Fruit fly (Drosophila melanogaster) whole organism, embryonic: ENCODE data around the gene CG6225.

Experiments used
- ATbp ChIP-seq: fragments of 200-800 bp; sonication (Bioruptor generic); optimal IDR thresholded peaks from 2 replicates; lab custom pipeline; 2017; ENCODE audit warnings: missing biosample characterization, mild to moderate bottlenecking, missing genetic modification characterization, missing genetic modification reagents
- C15 ChIP-seq: fragments of 200-800 bp; sonication (Bioruptor generic); IDR thresholded peaks from 3 replicates; pipeline ENCODE4 v1.3.6; 2022; ENCODE audit warnings: missing biosample characterization, missing genetic modification characterization
- CG10267 ChIP-seq: fragments of 200-800 bp; sonication (Bioruptor generic); optimal IDR thresholded peaks from 2 replicates; lab custom pipeline; 2018; ENCODE audit warnings: missing biosample characterization, mild to moderate bottlenecking, missing genetic modification characterization, moderate library complexity
- CG10565 ChIP-seq: fragments of 200-800 bp; sonication (Bioruptor generic); optimal IDR thresholded peaks from 3 replicates; lab custom pipeline; 2016; ENCODE audit warnings: missing biosample characterization, mild to moderate bottlenecking, missing genetic modification characterization
- CG14014 ChIP-seq: fragments of 200-800 bp; sonication (Bioruptor generic); IDR thresholded peaks from 2 replicates; pipeline ENCODE4 v1.3.6; 2022; ENCODE audit warnings: missing biosample characterization, missing genetic modification characterization
- CG14860 ChIP-seq: fragments of 200-800 bp; sonication (Bioruptor generic); IDR thresholded peaks from 3 replicates; pipeline ENCODE4 v1.3.6; 2022; ENCODE audit warnings: missing biosample characterization, missing genetic modification characterization; ENCODE audit not compliant: partially characterized antibody
- CG1529 ChIP-seq: fragments of 200-800 bp; sonication (Bioruptor generic); optimal IDR thresholded peaks from 3 replicates; lab custom pipeline; 2018; ENCODE audit warnings: missing biosample characterization, missing genetic modification characterization
- CG1603 ChIP-seq: fragments of 200-800 bp; sonication (Bioruptor generic); optimal IDR thresholded peaks from 2 replicates; lab custom pipeline; 2019; ENCODE audit warnings: missing biosample characterization, mild to moderate bottlenecking, missing genetic modification characterization, moderate library complexity
- CG17328 ChIP-seq: fragments of 200-800 bp; sonication (Bioruptor generic); IDR thresholded peaks from 2 replicates; pipeline ENCODE4 v1.3.6; 2022; ENCODE audit warnings: missing biosample characterization, missing genetic modification characterization
- CG17829 ChIP-seq: fragments of 200-800 bp; optimal IDR thresholded peaks from 2 replicates; lab custom pipeline; 2019; ENCODE audit warnings: missing biosample characterization, mild to moderate bottlenecking, missing genetic modification characterization, moderate library complexity
- CG1792 ChIP-seq: fragments of 200-800 bp; sonication (Bioruptor generic); optimal IDR thresholded peaks from 2 replicates; lab custom pipeline; 2016; ENCODE audit warnings: missing biosample characterization, missing genetic modification characterization
- CG2120 ChIP-seq: fragments of 200-800 bp; sonication (Bioruptor generic); optimal IDR thresholded peaks from 3 replicates; lab custom pipeline; 2016; ENCODE audit warnings: missing biosample characterization, missing genetic modification characterization
- CG3847 ChIP-seq: fragments of 200-800 bp; sonication (Bioruptor generic); IDR thresholded peaks from 2 replicates; pipeline ENCODE4 v1.3.6; 2022; ENCODE audit warnings: missing biosample characterization, missing genetic modification characterization
- CG6254 ChIP-seq: fragments of 200-800 bp; sonication (Bioruptor generic); optimal IDR thresholded peaks from 3 replicates; lab custom pipeline; 2017; ENCODE audit warnings: mild to moderate bottlenecking, missing biosample characterization, missing genetic modification reagents, missing genetic modification characterization
- CG6654 ChIP-seq: fragments of 200-800 bp; sonication (Bioruptor generic); optimal IDR thresholded peaks from 2 replicates; lab custom pipeline; 2017; ENCODE audit warnings: missing biosample characterization, mild to moderate bottlenecking, missing genetic modification characterization
- CG7928 ChIP-seq: fragments of 200-800 bp; sonication (Bioruptor generic); optimal IDR thresholded peaks from 2 replicates; lab custom pipeline; 2017; ENCODE audit warnings: missing biosample characterization, mild to moderate bottlenecking, missing genetic modification characterization
- CG9797 ChIP-seq: fragments of 200-800 bp; sonication (Bioruptor generic); optimal IDR thresholded peaks from 3 replicates; lab custom pipeline; 2018; ENCODE audit warnings: missing biosample characterization, mild to moderate bottlenecking, missing genetic modification characterization
- Dek ChIP-seq: fragments of 200-800 bp; sonication (Bioruptor generic); optimal IDR thresholded peaks from 3 replicates; lab custom pipeline; 2019; ENCODE audit warnings: missing biosample characterization, mild to moderate bottlenecking, missing genetic modification characterization, moderate library complexity
- Dp ChIP-seq: fragments of 200-800 bp; sonication (Bioruptor generic); optimal IDR thresholded peaks from 2 replicates; lab custom pipeline; 2018; ENCODE audit warnings: missing biosample characterization, mild to moderate bottlenecking, missing genetic modification characterization, moderate library complexity
- Dref ChIP-seq: fragments of 200-800 bp; sonication (Bioruptor generic); IDR thresholded peaks from 2 replicates; pipeline ENCODE4 v1.3.6; 2022; ENCODE audit warnings: missing biosample characterization, missing genetic modification characterization
- H2.0 ChIP-seq: fragments of 200-800 bp; sonication (Bioruptor generic); IDR thresholded peaks from 2 replicates; pipeline ENCODE4 v1.3.6; 2022; ENCODE audit warnings: missing biosample characterization, missing genetic modification characterization
- HmgZ ChIP-seq: fragments of 200-800 bp; sonication (Bioruptor generic); optimal IDR thresholded peaks from 2 replicates; lab custom pipeline; 2018; ENCODE audit warnings: missing biosample characterization, mild to moderate bottlenecking, missing genetic modification characterization
- Hmr ChIP-seq: fragments of 200-800 bp; sonication (Bioruptor generic); optimal IDR thresholded peaks from 3 replicates; lab custom pipeline; 2017; ENCODE audit warnings: mild to moderate bottlenecking, missing biosample characterization, missing genetic modification reagents, missing genetic modification characterization
- Hr51 ChIP-seq, 2 experiments: fragments of 200-800 bp; sonication (Bioruptor generic); optimal IDR thresholded peaks; 2 replicates in 1 of 2; 3 replicates in 1 of 2; lab custom pipeline; 2016 to 2018; ENCODE audit warnings: missing biosample characterization in 2 of 2, missing genetic modification characterization in 2 of 2, mild to moderate bottlenecking in 1 of 2, moderate library complexity in 1 of 2
- Kr ChIP-seq: fragments of 200-800 bp; sonication (Bioruptor generic); optimal IDR thresholded peaks from 2 replicates; lab custom pipeline; 2017; ENCODE audit warnings: missing biosample characterization, mild to moderate bottlenecking, missing genetic modification characterization
- NC2β ChIP-seq: fragments of 200-800 bp; sonication (Bioruptor generic); optimal IDR thresholded peaks from 2 replicates; lab custom pipeline; 2016; ENCODE audit warnings: missing biosample characterization, missing genetic modification characterization
- NfI ChIP-seq: fragments of 200-800 bp; sonication (Bioruptor generic); optimal IDR thresholded peaks from 3 replicates; lab custom pipeline; 2018; ENCODE audit warnings: missing biosample characterization, mild to moderate bottlenecking, missing genetic modification characterization, moderate library complexity
- Optix ChIP-seq: fragments of 200-800 bp; sonication (Bioruptor generic); IDR thresholded peaks from 3 replicates; pipeline ENCODE4 v1.3.6; 2022; ENCODE audit warnings: missing biosample characterization, missing genetic modification characterization
- Sox102F ChIP-seq: fragments of 200-800 bp; sonication (Bioruptor generic); optimal IDR thresholded peaks from 2 replicates; lab custom pipeline; 2018; ENCODE audit warnings: missing biosample characterization, mild to moderate bottlenecking, missing genetic modification characterization, moderate library complexity
- Spps ChIP-seq: fragments of 200-800 bp; sonication (Bioruptor generic); optimal IDR thresholded peaks from 2 replicates; lab custom pipeline; 2018; ENCODE audit warnings: missing biosample characterization, mild to moderate bottlenecking, missing genetic modification characterization
- Sry-β ChIP-seq: fragments of 200-800 bp; sonication (Bioruptor generic); optimal IDR thresholded peaks from 2 replicates; lab custom pipeline; 2018; ENCODE audit warnings: missing biosample characterization, mild to moderate bottlenecking, missing genetic modification characterization, moderate library complexity
- br ChIP-seq: fragments of >200 bp; optimal IDR thresholded peaks from 2 replicates; lab custom pipeline; 2017
- chm ChIP-seq: fragments of 200-800 bp; sonication (Bioruptor generic); IDR thresholded peaks from 2 replicates; pipeline ENCODE4 v1.3.6; 2022; ENCODE audit warnings: missing biosample characterization, missing genetic modification characterization
- ci ChIP-seq: fragments of 200-800 bp; sonication (Bioruptor generic); IDR thresholded peaks from 3 replicates; pipeline ENCODE4 v1.3.6; 2022; ENCODE audit warnings: missing biosample characterization, missing genetic modification characterization
- corto ChIP-seq: fragments of 200-800 bp; sonication (Bioruptor generic); optimal IDR thresholded peaks from 2 replicates; lab custom pipeline; 2016; ENCODE audit warnings: missing biosample characterization, mild to moderate bottlenecking, missing genetic modification characterization, moderate library complexity
- fd102C ChIP-seq: fragments of 200-800 bp; sonication (Bioruptor generic); optimal IDR thresholded peaks from 2 replicates; lab custom pipeline; 2018; ENCODE audit warnings: missing biosample characterization, mild to moderate bottlenecking, missing genetic modification characterization, moderate library complexity
- jigr1 ChIP-seq: fragments of 200-800 bp; sonication (Bioruptor generic); IDR thresholded peaks from 3 replicates; pipeline ENCODE4 v1.3.6; 2022; ENCODE audit warnings: missing biosample characterization, missing genetic modification characterization
- jing ChIP-seq: fragments of 200-800 bp; sonication (Bioruptor generic); optimal IDR thresholded peaks from 2 replicates; lab custom pipeline; 2018; ENCODE audit warnings: missing biosample characterization, mild to moderate bottlenecking, missing genetic modification characterization
- jumu ChIP-seq: fragments of 200-800 bp; sonication (Bioruptor generic); optimal IDR thresholded peaks from 3 replicates; lab custom pipeline; 2016; ENCODE audit warnings: missing biosample characterization, missing genetic modification characterization
- klu ChIP-seq: fragments of 200-800 bp; sonication (Bioruptor generic); IDR thresholded peaks from 2 replicates; pipeline ENCODE4 v1.3.6; 2022; ENCODE audit warnings: missing biosample characterization, missing genetic modification characterization
- maf-S ChIP-seq: fragments of 200-800 bp; sonication (Bioruptor generic); optimal IDR thresholded peaks from 2 replicates; lab custom pipeline; 2016; ENCODE audit warnings: missing biosample characterization, missing genetic modification characterization
- mirr ChIP-seq: fragments of 200-800 bp; sonication (Bioruptor generic); optimal IDR thresholded peaks from 3 replicates; lab custom pipeline; 2018; ENCODE audit warnings: missing biosample characterization, mild to moderate bottlenecking, missing genetic modification characterization
- p53 ChIP-seq: fragments of 200-800 bp; sonication (Bioruptor generic); optimal IDR thresholded peaks from 2 replicates; lab custom pipeline; 2016; ENCODE audit warnings: missing biosample characterization, missing genetic modification characterization
- pita ChIP-seq: fragments of 200-800 bp; sonication (Bioruptor generic); optimal IDR thresholded peaks from 2 replicates; lab custom pipeline; 2017; ENCODE audit warnings: missing biosample characterization, mild to moderate bottlenecking, missing genetic modification characterization
- prd ChIP-seq, 3 experiments: fragments of >200 bp in 2 of 3; fragments of 200-800 bp in 1 of 3; sonication (Bioruptor generic) in 1 of 3; optimal IDR thresholded peaks in 2 of 3; IDR thresholded peaks in 1 of 3; 2 replicates in 2 of 3; 3 replicates in 1 of 3; pipeline versions ENCODE4 v1.3.6 to Lab custom; 2017 to 2022; ENCODE audit warnings: missing biosample characterization in 1 of 3, missing genetic modification characterization in 1 of 3
- rib ChIP-seq: fragments of 200-800 bp; sonication (Bioruptor generic); IDR thresholded peaks from 2 replicates; pipeline ENCODE4 v1.3.6; 2022; ENCODE audit warnings: missing biosample characterization, missing genetic modification characterization
- salm ChIP-seq: fragments of 200-800 bp; sonication (Bioruptor generic); optimal IDR thresholded peaks from 2 replicates; lab custom pipeline; 2018; ENCODE audit warnings: missing biosample characterization, mild to moderate bottlenecking, missing genetic modification characterization
- so ChIP-seq: fragments of 200-800 bp; sonication (Bioruptor generic); IDR thresholded peaks from 3 replicates; pipeline ENCODE4 v1.3.6; 2022; ENCODE audit warnings: missing biosample characterization, missing genetic modification characterization
- stwl ChIP-seq: fragments of 200-800 bp; sonication (Bioruptor generic); optimal IDR thresholded peaks from 3 replicates; lab custom pipeline; 2018; ENCODE audit warnings: missing biosample characterization, mild to moderate bottlenecking, missing genetic modification characterization, moderate library complexity

Gene CG6225

DNA sequence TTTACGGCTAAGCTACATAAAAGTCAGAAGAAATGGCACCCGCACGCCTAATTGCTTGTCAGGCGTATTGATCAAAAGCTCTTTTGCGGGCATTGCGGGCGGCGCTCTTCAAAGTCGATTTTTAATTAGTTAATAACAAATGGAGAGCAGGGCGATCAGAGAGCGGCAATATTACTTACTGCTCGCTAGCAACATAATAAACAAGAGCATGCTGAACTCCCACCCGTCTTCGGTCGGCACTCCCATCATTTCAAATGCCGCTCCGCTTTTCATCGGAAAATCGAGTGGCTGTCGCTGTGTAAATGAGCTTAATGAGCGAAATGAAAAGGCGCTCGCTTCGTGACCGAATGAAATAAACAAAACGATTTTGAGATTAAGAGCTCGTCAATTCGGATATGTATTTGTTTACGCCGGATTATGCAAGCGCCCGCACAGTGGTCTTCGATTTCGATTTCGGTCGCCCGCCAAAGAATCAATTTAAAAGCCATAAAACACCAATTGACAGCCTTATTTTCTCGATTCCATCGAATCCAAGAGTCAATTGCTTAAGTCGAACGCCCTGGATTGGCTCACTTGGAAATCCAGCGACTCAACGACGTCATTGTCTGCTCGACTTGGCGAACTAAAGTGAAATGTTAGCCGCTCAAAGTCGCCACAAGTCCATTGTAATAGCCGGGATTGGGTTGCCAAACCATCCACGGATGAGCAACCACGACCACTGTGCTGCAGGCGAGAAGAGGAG is 695 bp upstream of the CG6225 start (continued):
- TF ChIP-seq Dp (GFP tag; lab: Kevin White, UChicago) (no peak), prd (optimal IDR thresholded peaks at IDR 0.05; lab: Kevin White, UChicago) (no peak), prd (GFP tag; IDR thresholded peaks at IDR 0.05; lab: Robert Waterston, UW) (peak; percentile 87), H2.0 (GFP tag; lab: Robert Waterston, UW) (peak; percentile 56; the same call in 1 of the 2 replicates), Hmr (GFP tag; lab: Kevin White, UChicago) (peak; percentile 69), jigr1 (GFP tag; lab: Robert Waterston, UW) (peak; percentile 64; the same call in 2 of the 3 replicates), stwl (no peak), ATbp (GFP tag; lab: Kevin White, UChicago) (peak; percentile 86), CG17328 (GFP tag; lab: Robert Waterston, UW) (peak; percentile 66), br (lab: Kevin White, UChicago) (no peak), so (GFP tag; lab: Robert Waterston, UW) (peak; percentile 84; the same call in 2 of the 3 replicates), pita (GFP tag; lab: Kevin White, UChicago) (no peak), CG14014 (GFP tag; lab: Robert Waterston, UW) (peak; percentile 80), rib (GFP tag; lab: Robert Waterston, UW) (no peak), Sry-β (no peak), Dref (GFP tag; lab: Robert Waterston, UW) (no peak), Kr (GFP tag; lab: Kevin White, UChicago) (no peak), Sox102F (GFP tag; lab: Kevin White, UChicago) (peak; percentile 95), CG1603 (tag; lab: Kevin White, UChicago) (peak; percentile 84), CG1529 (GFP tag; lab: Kevin White, UChicago) (peak; percentile 83), salm (tag; lab: Kevin White, UChicago) (peak; percentile 72), Dek (tag; lab: Kevin White, UChicago) (peak; percentile 65), jumu (GFP tag; lab: Kevin White, UChicago) (peak; percentile 80), CG10565 (no peak), CG14860 (0 out of 3 replicates have a peak, but pooled peaks have one; percentile 19), mirr (no peak), CG2120 (GFP tag; lab: Kevin White, UChicago) (peak; percentile 79), CG9797 (GFP tag; lab: Kevin White, UChicago) (no peak), CG6654 (GFP tag; lab: Kevin White, UChicago) (peak; percentile 60), CG17829 (tag; lab: Kevin White, UChicago) (peak; percentile 65), jing (peak; percentile 82), fd102C (GFP tag; lab: Kevin White, UChicago) (no peak), maf-S (peak; percentile 73), C15 (GFP tag; lab: Robert Waterston, UW) (no peak), chm (GFP tag; lab: Robert Waterston, UW) (no peak; the same call in 1 of the 2 replicates), klu (peak; percentile 64; the same call in 1 of the 2 replicates), CG10267 (tag; lab: Kevin White, UChicago) (peak; percentile 42), corto (GFP tag; lab: Kevin White, UChicago) (no peak), HmgZ (tag; lab: Kevin White, UChicago) (peak; percentile 64), Optix (peak; percentile 80; the same call in 2 of the 3 replicates), NC2β (GFP tag; lab: Kevin White, UChicago) (peak; percentile 66), CG6254 (GFP tag; lab: Kevin White, UChicago) (peak; percentile 65), CG7928 (GFP tag; lab: Kevin White, UChicago) (peak; percentile 39), ci (GFP tag; lab: Robert Waterston, UW) (peak; percentile 80), p53 (peak; percentile 44), NfI (GFP tag; lab: Kevin White, UChicago) (peak; percentile 87), CG3847 (peak; percentile 78), Spps (no peak), Hr51 (GFP tag; optimal IDR thresholded peaks at IDR 0.05; lab: Kevin White, UChicago) (peak; percentile 40 to 94), CG1792 (GFP tag; lab: Kevin White, UChicago) (peak; percentile 17)
